Worm (Caenorhabditis elegans): ENCODE data around the gene cyp-34A2.
"Not testable (repeated sequence)": the region's sequence is repeated elsewhere in the genome, so short reads cannot be mapped to it uniquely, and the experiment has no call there.

DNA sequence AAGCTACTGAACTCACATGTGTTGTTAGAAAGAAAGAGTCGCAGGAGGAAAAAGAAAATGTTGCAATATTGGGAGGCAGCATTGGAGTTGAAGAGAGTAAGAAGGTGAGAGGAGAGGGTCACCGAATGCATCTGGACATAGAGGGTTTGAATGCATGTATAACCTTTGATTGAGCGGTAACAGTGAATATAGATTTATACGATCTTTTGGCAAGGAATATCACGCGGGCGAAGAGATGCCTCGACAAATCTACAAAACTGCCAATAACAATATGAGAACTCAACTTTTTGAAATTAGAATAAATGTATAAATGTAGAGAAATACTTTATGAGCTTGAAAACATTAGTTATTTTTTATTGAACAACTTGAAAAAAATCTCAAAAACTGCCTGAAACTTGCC, 28.6 kb downstream of the cyp-34A2 start, which contains the start of gene M01B2.10:
- TF ChIP-seq ces-1 (GFP tag; optimal IDR thresholded peaks at IDR 0.05); unc-62 (GFP tag; optimal IDR thresholded peaks at IDR 0.05); nhr-237 (tag; optimal IDR thresholded peaks at IDR 0.05); sptf-1 (tag; optimal IDR thresholded peaks at IDR 0.05); snpc-4 (tag; optimal IDR thresholded peaks at IDR 0.05); lin-13 (tag; optimal IDR thresholded peaks at IDR 0.05): not testable (repeated sequence)

Data from whole organism, mixed stage, embryonic.